Fruit fly (Drosophila melanogaster) S2 (cell line): ENCODE data around the gene SrpRbeta.

ENCODE experiments used
- CG8478 ChIP-seq: fragments of >200 bp; optimal IDR thresholded peaks from 2 replicates; lab custom pipeline; 2018
- CTCF ChIP-seq, 2 experiments: fragments of >200 bp; optimal IDR thresholded peaks; 2 replicates each; lab custom pipeline; 2018

Gene SrpRbeta

dm6 chr3L:8719990-8720559 is at the start of gene SrpRbeta:
SrpRbeta (minus strand) TSS chr3L:8720225.
- no peak for TF ChIP-seq CTCF (optimal IDR thresholded peaks at IDR 0.05; lab: Kevin White, UChicago)
- no peak for TF ChIP-seq CG8478 (lab: Kevin White, UChicago)

dm6 chr3L:8767876-8768275 is 47.9 kb upstream of the SrpRbeta start:
- TF ChIP-seq CTCF (optimal IDR thresholded peaks at IDR 0.05; lab: Kevin White, UChicago) (no peak), CG8478 (lab: Kevin White, UChicago) (no peak)

dm6 chr3L:8765969-8766538 is 46.0 kb upstream of the SrpRbeta start:
- no peak for TF ChIP-seq CTCF (optimal IDR thresholded peaks at IDR 0.05; lab: Kevin White, UChicago)
- TF ChIP-seq CG8478 (lab: Kevin White, UChicago), result no peak

- TF ChIP-seq CG8478 (lab: Kevin White, UChicago) (no peak), CTCF (optimal IDR thresholded peaks at IDR 0.05; lab: Kevin White, UChicago) (no peak)
These were observed 45.5 kb upstream of the SrpRbeta start for dm6 chr3L:8765493-8765892.

- no peak for TF ChIP-seq CG8478 (lab: Kevin White, UChicago)
- TF ChIP-seq CTCF (optimal IDR thresholded peaks at IDR 0.05; lab: Kevin White, UChicago), result no peak
These were observed 43.8 kb upstream of the SrpRbeta start for dm6 chr3L:8763794-8764193.

- TF ChIP-seq CTCF (optimal IDR thresholded peaks at IDR 0.05; lab: Kevin White, UChicago) (no peak), CG8478 (lab: Kevin White, UChicago) (no peak)
These were observed 43.0 kb upstream of the SrpRbeta start for dm6 chr3L:8763037-8763454.

dm6 chr3L:8755689-8756088 is 35.7 kb upstream of the SrpRbeta start, which contains the start of gene CG6576:
CG6576 (plus strand) TSS chr3L:8755989.
- no peak for TF ChIP-seq CTCF (optimal IDR thresholded peaks at IDR 0.05; lab: Kevin White, UChicago)
- TF ChIP-seq CG8478 (lab: Kevin White, UChicago), result no peak

- TF ChIP-seq CTCF (optimal IDR thresholded peaks at IDR 0.05; lab: Kevin White, UChicago), result no peak
- TF ChIP-seq CG8478 (lab: Kevin White, UChicago), result no peak
These were observed 33.6 kb upstream of the SrpRbeta start, which contains the start of gene Fhos for dm6 chr3L:8753592-8753991. Fhos (plus strand) TSS chr3L:8753619.

dm6 chr3L:8751262-8751661 is 31.2 kb upstream of the SrpRbeta start:
- TF ChIP-seq CTCF (optimal IDR thresholded peaks at IDR 0.05; lab: Kevin White, UChicago) (no peak), CG8478 (lab: Kevin White, UChicago) (no peak)

dm6 chr3L:8749676-8750654 is 29.9 kb upstream of the SrpRbeta start, which contains the start of gene CG13306:
CG13306 (minus strand) TSS chr3L:8749726.
- TF ChIP-seq CTCF (optimal IDR thresholded peaks at IDR 0.05; lab: Kevin White, UChicago) (no peak), CG8478 (lab: Kevin White, UChicago) (no peak)

- TF ChIP-seq CTCF (optimal IDR thresholded peaks at IDR 0.05; lab: Kevin White, UChicago) (peak; percentile 85 to 98), CG8478 (lab: Kevin White, UChicago) (no peak)
These were observed 28.8 kb upstream of the SrpRbeta start for dm6 chr3L:8748839-8749238.

- TF ChIP-seq CG8478 (lab: Kevin White, UChicago), result no peak
- no peak for TF ChIP-seq CTCF (optimal IDR thresholded peaks at IDR 0.05; lab: Kevin White, UChicago)
These were observed 28.3 kb upstream of the SrpRbeta start for dm6 chr3L:8748323-8748722.

- TF ChIP-seq CTCF (optimal IDR thresholded peaks at IDR 0.05; lab: Kevin White, UChicago) (no peak), CG8478 (lab: Kevin White, UChicago) (no peak)
These were observed 26.5 kb upstream of the SrpRbeta start for dm6 chr3L:8746519-8746918.

- TF ChIP-seq CTCF (optimal IDR thresholded peaks at IDR 0.05; lab: Kevin White, UChicago) (no peak), CG8478 (lab: Kevin White, UChicago) (no peak)
These were observed 25.2 kb upstream of the SrpRbeta start, which contains the start of gene Prm for dm6 chr3L:8745210-8745609. Prm (minus strand) TSS chr3L:8745310.

dm6 chr3L:8741051-8741468 is 21.0 kb upstream of the SrpRbeta start:
- TF ChIP-seq CG8478 (lab: Kevin White, UChicago), result no peak
- TF ChIP-seq CTCF (optimal IDR thresholded peaks at IDR 0.05; lab: Kevin White, UChicago), result no peak
